Fruit fly (Drosophila melanogaster): ENCODE measurements around the gene sphinx2.

- no peak for TF ChIP-seq CTCF (optimal IDR thresholded peaks at IDR 0.05)
- no peak for TF ChIP-seq CG8478 (optimal IDR thresholded peaks at IDR 0.05)
These were observed 44.5 kb downstream of the sphinx2 start, which contains the start of gene CG32379 for dm6 chr3L:7396055-7396454.
